Worm (Caenorhabditis elegans) whole organism, L2 larva: ENCODE results near the gene F56A8.4.

Experiments used
- C34F6.9 ChIP-seq: fragments of 150-350 bp; optimal IDR thresholded peaks from 2 replicates; lab custom pipeline; 2014; ENCODE audit warnings: missing biosample characterization, missing genetic modification characterization
- F13H6.1 ChIP-seq: sonication (generic microtip); optimal IDR thresholded peaks from 2 replicates; lab custom pipeline; 2016; ENCODE audit warnings: missing genetic modification characterization, missing compliant biosample characterization
- R02D3.7 ChIP-seq: fragments of 150-350 bp; optimal IDR thresholded peaks from 2 replicates; lab custom pipeline; 2014; ENCODE audit warnings: missing biosample characterization, missing genetic modification characterization
- Y55F3AM.14 ChIP-seq: fragments of 200-800 bp; sonication (Bioruptor generic); optimal IDR thresholded peaks from 2 replicates; lab custom pipeline; 2018; ENCODE audit warnings: mild to moderate bottlenecking, missing genetic modification characterization, missing compliant biosample characterization
- ZK546.5 ChIP-seq: sonication (generic microtip); optimal IDR thresholded peaks from 2 replicates; lab custom pipeline; 2017; ENCODE audit warnings: missing biosample characterization, missing genetic modification characterization
- alr-1 ChIP-seq: fragments of 150-350 bp; optimal IDR thresholded peaks from 2 replicates; lab custom pipeline; 2014; ENCODE audit warnings: missing biosample characterization, missing genetic modification characterization
- aly-2 ChIP-seq: fragments of 150-350 bp; optimal IDR thresholded peaks from 2 replicates; lab custom pipeline; 2014; ENCODE audit warnings: missing biosample characterization, missing genetic modification characterization
- blmp-1 ChIP-seq: sonication (generic microtip); optimal IDR thresholded peaks from 2 replicates; lab custom pipeline; 2017; ENCODE audit warnings: missing genetic modification characterization, mild to moderate bottlenecking, missing compliant biosample characterization, antibody characterized with exemption, moderate library complexity; ENCODE audit not compliant: insufficient read depth
- crh-2 ChIP-seq: sonication (generic microtip); optimal IDR thresholded peaks from 2 replicates; lab custom pipeline; 2017; ENCODE audit warnings: missing biosample characterization, missing genetic modification characterization
- dmd-4 ChIP-seq: sonication (generic microtip); optimal IDR thresholded peaks from 2 replicates; lab custom pipeline; 2017; ENCODE audit warnings: missing biosample characterization, missing genetic modification characterization
- egl-27 ChIP-seq: sonication (generic microtip); optimal IDR thresholded peaks from 3 replicates; lab custom pipeline; 2017; ENCODE audit warnings: missing biosample characterization, missing genetic modification reagents, missing genetic modification characterization
- elt-1 ChIP-seq: fragments of 150-350 bp; optimal IDR thresholded peaks from 2 replicates; lab custom pipeline; 2014; ENCODE audit warnings: missing biosample characterization, missing genetic modification characterization
- elt-3 ChIP-seq: sonication (generic microtip); optimal IDR thresholded peaks from 2 replicates; lab custom pipeline; 2017; ENCODE audit warnings: missing biosample characterization, missing genetic modification characterization
- fos-1 ChIP-seq: fragments of 150-350 bp; optimal IDR thresholded peaks from 2 replicates; lab custom pipeline; 2014; ENCODE audit warnings: missing biosample characterization, missing genetic modification characterization
- lin-11 ChIP-seq: fragments of 150-350 bp; sonication (generic microtip); optimal IDR thresholded peaks from 2 replicates; lab custom pipeline; 2014; ENCODE audit warnings: missing biosample characterization, missing genetic modification characterization, inconsistent platforms, mixed read lengths
- lin-13 ChIP-seq: fragments of 150-350 bp; optimal IDR thresholded peaks from 2 replicates; lab custom pipeline; 2014; ENCODE audit warnings: missing biosample characterization, missing genetic modification reagents, missing genetic modification characterization
- lsy-2 ChIP-seq, 2 experiments: fragments of 150-350 bp in 1 of 2; sonication (generic microtip) in 1 of 2; optimal IDR thresholded peaks; 2 replicates each; lab custom pipeline; 2014 to 2017; ENCODE audit warnings: missing biosample characterization in 2 of 2, missing genetic modification characterization in 2 of 2
- mab-5 ChIP-seq: fragments of 150-350 bp; optimal IDR thresholded peaks from 2 replicates; lab custom pipeline; 2014; ENCODE audit warnings: missing biosample characterization, missing genetic modification characterization
- mbf-1 ChIP-seq: sonication (generic microtip); optimal IDR thresholded peaks from 2 replicates; lab custom pipeline; 2017; ENCODE audit warnings: missing biosample characterization, missing genetic modification characterization
- mdl-1 ChIP-seq, 2 experiments: fragments of 150-350 bp in 1 of 2; sonication (generic microtip) in 1 of 2; optimal IDR thresholded peaks; 2 replicates each; lab custom pipeline; 2017; ENCODE audit warnings: missing biosample characterization in 2 of 2, missing genetic modification characterization in 2 of 2
- nhr-10 ChIP-seq: sonication (generic microtip); optimal IDR thresholded peaks from 2 replicates; lab custom pipeline; 2017; ENCODE audit warnings: missing biosample characterization, missing genetic modification characterization
- nhr-11 ChIP-seq: fragments of 150-350 bp; optimal IDR thresholded peaks from 2 replicates; lab custom pipeline; 2014; ENCODE audit warnings: missing biosample characterization, missing genetic modification characterization
- nhr-129 ChIP-seq: fragments of 150-350 bp; optimal IDR thresholded peaks from 2 replicates; lab custom pipeline; 2014; ENCODE audit warnings: missing biosample characterization, missing genetic modification characterization
- nhr-21 ChIP-seq: fragments of 150-350 bp; optimal IDR thresholded peaks from 2 replicates; lab custom pipeline; 2014; ENCODE audit warnings: missing biosample characterization, missing genetic modification characterization
- nhr-23 ChIP-seq: fragments of 150-350 bp; optimal IDR thresholded peaks from 2 replicates; lab custom pipeline; 2014; ENCODE audit warnings: missing biosample characterization, missing genetic modification reagents, missing genetic modification characterization
- nhr-237 ChIP-seq: fragments of 150-350 bp; optimal IDR thresholded peaks from 2 replicates; lab custom pipeline; 2014; ENCODE audit warnings: missing biosample characterization, missing genetic modification characterization
- nhr-6 ChIP-seq: fragments of 150-350 bp; optimal IDR thresholded peaks from 2 replicates; lab custom pipeline; 2014; ENCODE audit warnings: missing biosample characterization, missing genetic modification characterization
- sem-4 ChIP-seq: fragments of 150-350 bp; optimal IDR thresholded peaks from 2 replicates; lab custom pipeline; 2014; ENCODE audit warnings: missing biosample characterization, missing genetic modification reagents, missing genetic modification characterization
- skn-1 ChIP-seq: sonication (generic microtip); optimal IDR thresholded peaks from 2 replicates; lab custom pipeline; 2017; ENCODE audit warnings: missing biosample characterization, missing genetic modification characterization
- sma-9 ChIP-seq, 2 experiments: fragments of 150-350 bp in 1 of 2; sonication (generic microtip) in 1 of 2; optimal IDR thresholded peaks; 2 replicates each; lab custom pipeline; 2014 to 2016; ENCODE audit warnings: missing genetic modification characterization in 2 of 2, mild to moderate bottlenecking in 1 of 2, missing biosample characterization in 1 of 2, missing compliant biosample characterization in 1 of 2, missing genetic modification reagents in 1 of 2, moderate library complexity in 1 of 2
- snpc-4 ChIP-seq: fragments of 150-350 bp; optimal IDR thresholded peaks from 2 replicates; lab custom pipeline; 2014; ENCODE audit warnings: missing biosample characterization, missing genetic modification characterization
- unc-39 ChIP-seq: fragments of 150-350 bp; optimal IDR thresholded peaks from 2 replicates; lab custom pipeline; 2014; ENCODE audit warnings: missing biosample characterization, missing genetic modification characterization
- unc-55 ChIP-seq: fragments of 150-350 bp; sonication (generic microtip); optimal IDR thresholded peaks from 3 replicates; lab custom pipeline; 2014; ENCODE audit warnings: missing biosample characterization, missing genetic modification reagents, missing genetic modification characterization
- zag-1 ChIP-seq: fragments of 150-350 bp; optimal IDR thresholded peaks from 2 replicates; lab custom pipeline; 2014; ENCODE audit warnings: missing biosample characterization, missing genetic modification characterization
- ztf-1 ChIP-seq: fragments of 200-800 bp; sonication (Bioruptor generic); conservative IDR thresholded peaks from 2 replicates; pipeline ENCODE4 v1.3.6; 2022; ENCODE audit warnings: missing genetic modification characterization, missing compliant biosample characterization
- ztf-11 ChIP-seq: sonication (generic microtip); optimal IDR thresholded peaks from 2 replicates; lab custom pipeline; 2017; ENCODE audit warnings: missing biosample characterization, missing genetic modification characterization
- ztf-4 ChIP-seq: fragments of 150-350 bp; optimal IDR thresholded peaks from 2 replicates; lab custom pipeline; 2014; ENCODE audit warnings: missing biosample characterization, missing genetic modification characterization

The F56A8.4 gene

ce11 chrIII:13275784-13276183 is 12.7 kb downstream of the F56A8.4 start:
- TF ChIP-seq nhr-21 (tag; lab: Kevin White, UChicago) (peak; percentile 9), sma-9 (GFP tag; optimal IDR thresholded peaks at IDR 0.05; lab: Kevin White, UChicago) (peak; percentile 85), sma-9 (tag; optimal IDR thresholded peaks at IDR 0.05; lab: Kevin White, UChicago) (no peak), mdl-1 (tag; optimal IDR thresholded peaks at IDR 0.05; lab: Kevin White, UChicago) (peak; percentile 63 to 67), F13H6.1 (peak; percentile 88), crh-2 (tag; lab: Kevin White, UChicago) (peak; percentile 83), egl-27 (tag; lab: Kevin White, UChicago) (peak; percentile 47), lin-13 (GFP tag; lab: Kevin White, UChicago) (peak; percentile 42), ztf-4 (peak; percentile 17), lin-11 (peak; percentile 2), sem-4 (tag; lab: Kevin White, UChicago) (peak; percentile 74), nhr-129 (tag; lab: Kevin White, UChicago) (peak; percentile 84), Y55F3AM.14 (GFP tag; lab: Kevin White, UChicago) (peak; percentile 74), mbf-1 (no peak), nhr-10 (no peak), nhr-6 (tag; lab: Kevin White, UChicago) (peak; percentile 53), elt-3 (tag; lab: Kevin White, UChicago) (no peak), C34F6.9 (tag; lab: Kevin White, UChicago) (peak; percentile 89), elt-1 (tag; lab: Kevin White, UChicago) (no peak), unc-55 (GFP tag; lab: Kevin White, UChicago) (peak; percentile 88), ZK546.5 (tag; lab: Kevin White, UChicago) (peak; percentile 2), fos-1 (tag; lab: Kevin White, UChicago) (peak; percentile 69), unc-39 (tag; lab: Kevin White, UChicago) (no peak), skn-1 (tag; lab: Kevin White, UChicago) (peak; percentile 38), nhr-237 (no peak), R02D3.7 (tag; lab: Kevin White, UChicago) (no peak), zag-1 (tag; lab: Kevin White, UChicago) (peak; percentile 86), ztf-1 (0 out of 2 replicates have a peak, but pooled peaks have one; percentile 74), snpc-4 (tag; lab: Kevin White, UChicago) (peak; percentile 35), mab-5 (tag; lab: Kevin White, UChicago) (peak; percentile 58), alr-1 (tag; lab: Kevin White, UChicago) (no peak), lsy-2 (tag; optimal IDR thresholded peaks at IDR 0.05; lab: Kevin White, UChicago) (peak; percentile 4 to 76), nhr-23 (tag; lab: Kevin White, UChicago) (no peak), aly-2 (tag; lab: Kevin White, UChicago) (no peak), dmd-4 (tag; lab: Kevin White, UChicago) (no peak), blmp-1 (no peak)
- TF ChIP-seq, all 48 proteins: peak for 23

- TF ChIP-seq nhr-11 (tag; lab: Kevin White, UChicago) (no peak), mbf-1 (no peak), skn-1 (tag; lab: Kevin White, UChicago) (no peak), ztf-11 (tag; lab: Kevin White, UChicago) (no peak), fos-1 (tag; lab: Kevin White, UChicago) (no peak), mdl-1 (tag; optimal IDR thresholded peaks at IDR 0.05; lab: Kevin White, UChicago) (no peak)
These were observed 13.9 kb downstream of the F56A8.4 start, which contains the start of gene unc-64 for ce11 chrIII:13276958-13277357. TSS of gene unc-64 (plus strand) at chrIII:13277258.

ce11 chrIII:13277881-13278500 is 14.9 kb downstream of the F56A8.4 start:
- TF ChIP-seq ztf-4 (no peak), unc-55 (GFP tag; lab: Kevin White, UChicago) (peak; percentile 25), lin-11 (no peak), C34F6.9 (tag; lab: Kevin White, UChicago) (peak; percentile 9), nhr-11 (tag; lab: Kevin White, UChicago) (no peak)
- TF ChIP-seq, all 48 proteins: peak for 2
